Fruit fly (Drosophila melanogaster) whole organism, embryonic: Measurements from ENCODE around the gene caup.

ENCODE experiments used
- Awh ChIP-seq: fragments of 200-800 bp; sonication (Bioruptor generic); IDR thresholded peaks from 2 replicates; pipeline ENCODE4, ENCODE4 v1.3.6; 2022; ENCODE audit warnings: missing biosample characterization, missing genetic modification characterization
- Blimp-1 ChIP-seq: fragments of 200-800 bp; sonication (Bioruptor generic); optimal IDR thresholded peaks from 3 replicates; lab custom pipeline; 2018; ENCODE audit warnings: missing biosample characterization, missing genetic modification characterization, mild to moderate bottlenecking, moderate library complexity, missing genetic modification reagents
- CG10979 ChIP-seq: fragments of 200-800 bp; sonication (Bioruptor generic); optimal IDR thresholded peaks from 2 replicates; lab custom pipeline; 2018; ENCODE audit warnings: missing biosample characterization, mild to moderate bottlenecking, missing genetic modification characterization, moderate library complexity
- CG11504 ChIP-seq: fragments of 200-800 bp; sonication (Bioruptor generic); optimal IDR thresholded peaks from 3 replicates; lab custom pipeline; 2019; ENCODE audit warnings: missing biosample characterization, mild to moderate bottlenecking, missing genetic modification characterization, moderate library complexity
- CG13624 ChIP-seq: fragments of 200-800 bp; sonication (Bioruptor generic); optimal IDR thresholded peaks from 2 replicates; lab custom pipeline; 2016; ENCODE audit warnings: missing biosample characterization, missing genetic modification characterization
- CG14710 ChIP-seq: fragments of 200-800 bp; sonication (Bioruptor generic); optimal IDR thresholded peaks from 3 replicates; lab custom pipeline; 2019; ENCODE audit warnings: missing biosample characterization, mild to moderate bottlenecking, missing genetic modification characterization, moderate library complexity
- CG15601 ChIP-seq: fragments of 200-800 bp; sonication (Bioruptor generic); optimal IDR thresholded peaks from 3 replicates; lab custom pipeline; 2019; ENCODE audit warnings: missing biosample characterization, mild to moderate bottlenecking, missing genetic modification characterization, moderate library complexity
- CG1647 ChIP-seq: fragments of 200-800 bp; sonication (Bioruptor generic); optimal IDR thresholded peaks from 3 replicates; lab custom pipeline; 2016; ENCODE audit warnings: missing biosample characterization, missing genetic modification characterization
- CG31224 ChIP-seq: fragments of 200-800 bp; sonication (Bioruptor generic); IDR thresholded peaks from 2 replicates; pipeline ENCODE4 v1.3.6; 2022; ENCODE audit warnings: missing biosample characterization, missing genetic modification characterization
- CG3281 ChIP-seq: fragments of 200-800 bp; sonication (Bioruptor generic); optimal IDR thresholded peaks from 3 replicates; lab custom pipeline; 2017; ENCODE audit warnings: missing biosample characterization, mild to moderate bottlenecking, missing genetic modification characterization
- CG4820 ChIP-seq: fragments of 200-800 bp; sonication (Bioruptor generic); optimal IDR thresholded peaks from 3 replicates; lab custom pipeline; 2016; ENCODE audit warnings: missing biosample characterization, missing genetic modification characterization
- CG5245 ChIP-seq: fragments of 200-800 bp; sonication (Bioruptor generic); optimal IDR thresholded peaks from 3 replicates; lab custom pipeline; 2016; ENCODE audit warnings: missing biosample characterization, missing genetic modification characterization
- CG7556 ChIP-seq: fragments of 200-800 bp; sonication (Bioruptor generic); optimal IDR thresholded peaks from 2 replicates; lab custom pipeline; 2017; ENCODE audit warnings: missing biosample characterization, mild to moderate bottlenecking, missing genetic modification characterization
- CG7839 ChIP-seq: fragments of 200-800 bp; sonication (Bioruptor generic); optimal IDR thresholded peaks from 3 replicates; lab custom pipeline; 2018; ENCODE audit warnings: missing biosample characterization, mild to moderate bottlenecking, missing genetic modification characterization, moderate library complexity
- CG9797 ChIP-seq: fragments of 200-800 bp; sonication (Bioruptor generic); optimal IDR thresholded peaks from 3 replicates; lab custom pipeline; 2018; ENCODE audit warnings: missing biosample characterization, mild to moderate bottlenecking, missing genetic modification characterization
- CoRest ChIP-seq: fragments of 200-800 bp; sonication (Bioruptor generic); optimal IDR thresholded peaks from 3 replicates; lab custom pipeline; 2018; ENCODE audit warnings: missing biosample characterization, mild to moderate bottlenecking, missing genetic modification characterization, moderate library complexity
- D19B ChIP-seq: fragments of 200-800 bp; sonication (Bioruptor generic); optimal IDR thresholded peaks from 2 replicates; lab custom pipeline; 2017; ENCODE audit warnings: missing biosample characterization, mild to moderate bottlenecking, missing genetic modification characterization
- H2.0 ChIP-seq: fragments of 200-800 bp; sonication (Bioruptor generic); IDR thresholded peaks from 2 replicates; pipeline ENCODE4 v1.3.6; 2022; ENCODE audit warnings: missing biosample characterization, missing genetic modification characterization
- Med ChIP-seq: fragments of 200-800 bp; sonication (Bioruptor generic); peaks from one replicate; lab custom pipeline; 2016; ENCODE audit warnings: missing biosample characterization, missing genetic modification characterization, mild to moderate bottlenecking, inconsistent platforms, moderate library complexity
- NC2β ChIP-seq: fragments of 200-800 bp; sonication (Bioruptor generic); optimal IDR thresholded peaks from 2 replicates; lab custom pipeline; 2016; ENCODE audit warnings: missing biosample characterization, missing genetic modification characterization
- NK7.1 ChIP-seq: fragments of 200-800 bp; sonication (Bioruptor generic); optimal IDR thresholded peaks from 3 replicates; lab custom pipeline; 2016; ENCODE audit warnings: missing biosample characterization, missing genetic modification characterization
- Nf-YB ChIP-seq: fragments of 200-800 bp; sonication (Bioruptor generic); optimal IDR thresholded peaks from 3 replicates; lab custom pipeline; 2019; ENCODE audit warnings: missing biosample characterization, mild to moderate bottlenecking, missing genetic modification characterization, moderate library complexity
- Nf-YC ChIP-seq: fragments of 200-800 bp; optimal IDR thresholded peaks from 3 replicates; lab custom pipeline; 2019; ENCODE audit warnings: missing biosample characterization, mild to moderate bottlenecking, missing genetic modification characterization, moderate library complexity
- Sox100B ChIP-seq: fragments of 200-800 bp; sonication (Bioruptor generic); optimal IDR thresholded peaks from 3 replicates; lab custom pipeline; 2018; ENCODE audit warnings: missing biosample characterization, mild to moderate bottlenecking, missing genetic modification characterization
- Usf ChIP-seq: fragments of 200-800 bp; sonication (Bioruptor generic); optimal IDR thresholded peaks from 2 replicates; lab custom pipeline; 2017; ENCODE audit warnings: missing genotype, missing biosample characterization, missing genetic modification characterization
- abd-A ChIP-seq: fragments of 200-800 bp; sonication (Bioruptor generic); optimal IDR thresholded peaks from 3 replicates; lab custom pipeline; 2019; ENCODE audit warnings: missing biosample characterization, mild to moderate bottlenecking, missing genetic modification characterization, moderate library complexity
- amos ChIP-seq: fragments of 200-800 bp; sonication (Bioruptor generic); IDR thresholded peaks from 2 replicates; pipeline ENCODE4 v1.3.6; 2022; ENCODE audit warnings: missing biosample characterization, missing genetic modification characterization; ENCODE audit not compliant: partially characterized antibody
- ara ChIP-seq: fragments of 200-800 bp; sonication (Bioruptor generic); IDR thresholded peaks from 2 replicates; pipeline ENCODE4 v1.3.6; 2022; ENCODE audit warnings: missing biosample characterization, missing genetic modification characterization
- ash1 ChIP-seq: fragments of 200-800 bp; sonication (Bioruptor generic); optimal IDR thresholded peaks from 2 replicates; lab custom pipeline; 2018; ENCODE audit warnings: missing biosample characterization, mild to moderate bottlenecking, missing genetic modification characterization
- caup ChIP-seq: fragments of 200-800 bp; sonication (Bioruptor generic); optimal IDR thresholded peaks from 3 replicates; lab custom pipeline; 2017; ENCODE audit warnings: missing biosample characterization, mild to moderate bottlenecking, missing genetic modification characterization, moderate library complexity; ENCODE audit not compliant: severe bottlenecking
- disco-r ChIP-seq: fragments of 200-800 bp; sonication (Bioruptor generic); optimal IDR thresholded peaks from 2 replicates; lab custom pipeline; 2016; ENCODE audit warnings: missing biosample characterization, missing genetic modification characterization
- fd96Cb ChIP-seq: fragments of 200-800 bp; sonication (Bioruptor generic); optimal IDR thresholded peaks from 2 replicates; lab custom pipeline; 2018; ENCODE audit warnings: missing biosample characterization, mild to moderate bottlenecking, missing genetic modification characterization, moderate library complexity
- gsb-n ChIP-seq: fragments of 200-800 bp; sonication (Bioruptor generic); optimal IDR thresholded peaks from 3 replicates; lab custom pipeline; 2018; ENCODE audit warnings: missing biosample characterization, mild to moderate bottlenecking, missing genetic modification characterization
- ham ChIP-seq: fragments of 200-800 bp; sonication (Bioruptor generic); IDR thresholded peaks from 2 replicates; pipeline ENCODE4 v1.3.6; 2022; ENCODE audit warnings: missing biosample characterization, missing genetic modification characterization
- nmo ChIP-seq: fragments of 200-800 bp; sonication (Bioruptor generic); optimal IDR thresholded peaks from 2 replicates; lab custom pipeline; 2018; ENCODE audit warnings: missing biosample characterization, mild to moderate bottlenecking, missing genetic modification characterization, moderate library complexity
- pfk ChIP-seq: fragments of 200-800 bp; sonication (Bioruptor generic); optimal IDR thresholded peaks from 2 replicates; lab custom pipeline; 2018; ENCODE audit warnings: missing biosample characterization, mild to moderate bottlenecking, missing genetic modification characterization, moderate library complexity
- slou ChIP-seq: fragments of 200-800 bp; sonication (Bioruptor generic); optimal IDR thresholded peaks from 3 replicates; lab custom pipeline; 2016; ENCODE audit warnings: missing biosample characterization, missing genetic modification characterization
- sqz ChIP-seq: fragments of 200-800 bp; sonication (Bioruptor generic); optimal IDR thresholded peaks from 3 replicates; lab custom pipeline; 2018; ENCODE audit warnings: missing biosample characterization, mild to moderate bottlenecking, missing genetic modification characterization
- tio ChIP-seq: fragments of 200-800 bp; sonication (Bioruptor generic); optimal IDR thresholded peaks from 2 replicates; lab custom pipeline; 2017; ENCODE audit warnings: missing biosample characterization, missing genetic modification characterization, inconsistent platforms
- toy ChIP-seq: fragments of 200-800 bp; sonication (Bioruptor generic); IDR thresholded peaks from 2 replicates; pipeline ENCODE4 v1.3.6; 2022; ENCODE audit warnings: missing biosample characterization, missing genetic modification characterization
- tup ChIP-seq: fragments of 200-800 bp; sonication (Bioruptor generic); optimal IDR thresholded peaks from 2 replicates; lab custom pipeline; 2016; ENCODE audit warnings: missing biosample characterization, mild to moderate bottlenecking, missing genetic modification characterization, moderate library complexity
- vvl ChIP-seq: fragments of 200-800 bp; sonication (Bioruptor generic); IDR thresholded peaks from 2 replicates; pipeline ENCODE4 v1.3.6; 2022; ENCODE audit warnings: missing biosample characterization, missing genetic modification characterization
- wek ChIP-seq: fragments of 200-800 bp; sonication (Bioruptor generic); optimal IDR thresholded peaks from 3 replicates; lab custom pipeline; 2018; ENCODE audit warnings: missing biosample characterization, mild to moderate bottlenecking, missing genetic modification characterization, moderate library complexity
- zfh2 ChIP-seq: fragments of 200-800 bp; sonication (Bioruptor generic); optimal IDR thresholded peaks from 2 replicates; lab custom pipeline; 2016; ENCODE audit warnings: missing biosample characterization, missing genetic modification characterization

Gene caup

DNA sequence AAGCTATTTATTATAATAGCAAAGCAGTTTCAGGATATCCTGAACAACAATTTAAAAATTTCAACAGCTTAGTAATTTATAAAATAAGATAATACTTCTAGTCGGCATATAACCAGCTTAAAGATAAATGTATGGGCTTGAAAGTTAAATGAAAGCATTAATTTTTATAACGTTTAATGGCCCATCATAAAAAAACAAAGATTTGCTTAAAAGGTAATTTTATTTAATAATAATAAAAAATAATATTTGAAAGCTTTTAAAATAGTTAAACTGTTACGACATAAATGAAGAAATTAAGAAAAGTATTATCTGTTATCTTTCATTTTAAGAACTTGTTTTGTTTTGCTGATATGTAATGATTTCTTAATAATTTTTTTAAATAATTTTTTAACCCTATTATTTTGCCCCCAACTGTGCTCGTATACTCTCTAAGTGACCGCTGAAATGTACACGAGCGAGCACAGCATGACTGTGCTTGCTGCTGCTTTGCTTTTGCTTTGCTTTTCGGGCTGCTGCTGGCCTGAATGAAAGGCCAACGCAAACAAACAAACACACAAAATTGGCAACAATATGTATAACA is 22.1 kb upstream of the caup start (continued):
- TF ChIP-seq Med (GFP tag; lab: Kevin White, UChicago) (no peak), nmo (peak; percentile 36), CG3281 (no peak), Blimp-1 (GFP tag; lab: Kevin White, UChicago) (peak; percentile 11), CG31224 (GFP tag; lab: Robert Waterston, UW) (no peak), Sox100B (peak; percentile 46), amos (GFP tag; lab: Robert Waterston, UW) (no peak), ash1 (GFP tag; lab: Kevin White, UChicago) (no peak), CG11504 (tag; lab: Kevin White, UChicago) (peak; percentile 60), H2.0 (no peak), Usf (GFP tag; lab: Kevin White, UChicago) (no peak), disco-r (GFP tag; lab: Kevin White, UChicago) (no peak), CG7556 (peak; percentile 8)

- no peak for TF ChIP-seq NC2β
- peak; percentile 28 for TF ChIP-seq sqz (GFP tag; lab: Kevin White, UChicago)
- peak; percentile 56; the same call in 1 of the 2 replicates for TF ChIP-seq ara (GFP tag; lab: Robert Waterston, UW)
- peak; percentile 39 for TF ChIP-seq caup (GFP tag; lab: Kevin White, UChicago)
- no peak for TF ChIP-seq fd96Cb (tag; lab: Kevin White, UChicago)
- TF ChIP-seq CG1647 (GFP tag; lab: Kevin White, UChicago): no peak
Measured at dm6 chr3L:12588237-12588636, 21.2 kb upstream of the caup start.

- TF ChIP-seq toy (GFP tag; lab: Robert Waterston, UW): no peak
- TF ChIP-seq CG9797 (GFP tag; lab: Kevin White, UChicago): no peak
- no peak for TF ChIP-seq CG15601 (tag; lab: Kevin White, UChicago)
- no peak for TF ChIP-seq fd96Cb (tag; lab: Kevin White, UChicago)
- TF ChIP-seq gsb-n: no peak
- peak; percentile 59 for TF ChIP-seq caup (GFP tag; lab: Kevin White, UChicago)
- TF ChIP-seq Nf-YB (GFP tag; lab: Kevin White, UChicago): peak; percentile 80
- TF ChIP-seq D19B (GFP tag; lab: Kevin White, UChicago): no peak
- no peak for TF ChIP-seq CG7839 (tag; lab: Kevin White, UChicago)
- TF ChIP-seq abd-A (tag; lab: Kevin White, UChicago): peak; percentile 30
- TF ChIP-seq CoRest (tag; lab: Kevin White, UChicago): no peak
- TF ChIP-seq Nf-YC (tag; lab: Kevin White, UChicago): peak; percentile 69
- peak; percentile 54; the same call in 1 of the 2 replicates for TF ChIP-seq Awh (GFP tag; lab: Robert Waterston, UW)
Measured at dm6 chr3L:12588863-12589262, 20.6 kb upstream of the caup start.

DNA sequence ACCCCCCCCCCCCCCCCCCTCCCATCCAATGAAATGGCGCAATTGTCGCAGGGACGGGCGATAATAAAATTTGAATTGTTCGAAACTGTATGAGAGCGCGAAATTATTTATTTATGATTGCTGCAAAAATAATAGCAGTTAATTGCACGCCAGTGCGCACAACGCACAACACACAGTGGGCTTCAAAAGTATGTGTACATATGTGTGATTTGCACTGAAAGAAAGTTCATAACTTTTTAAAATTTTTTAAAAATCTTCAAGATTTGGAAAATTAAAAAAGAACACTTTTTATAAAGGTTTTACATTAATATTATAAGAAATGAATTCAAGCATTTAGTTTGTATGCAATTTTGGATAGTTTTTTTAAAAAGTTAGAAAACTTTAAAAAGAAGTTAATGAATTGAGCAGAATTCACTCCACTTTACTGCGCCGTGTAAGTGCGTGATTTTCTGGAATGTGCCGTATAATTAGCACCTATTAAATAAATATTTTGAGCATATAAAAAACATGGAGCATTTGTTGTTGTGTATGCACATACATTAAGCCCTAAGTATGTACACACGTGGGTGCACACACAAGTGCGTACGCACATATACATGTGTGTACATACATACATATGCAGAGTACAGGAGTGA is 19.3 kb upstream of the caup start:
- TF ChIP-seq zfh2 (no peak), Awh (GFP tag; lab: Robert Waterston, UW) (no peak), NK7.1 (GFP tag; lab: Kevin White, UChicago) (no peak), CG5245 (GFP tag; lab: Kevin White, UChicago) (no peak), tio (GFP tag; lab: Kevin White, UChicago) (peak; percentile 38), slou (GFP tag; lab: Kevin White, UChicago) (no peak), CG14710 (tag; lab: Kevin White, UChicago) (peak; percentile 44), CG4820 (GFP tag; lab: Kevin White, UChicago) (peak; percentile 6), CG13624 (no peak), vvl (GFP tag; lab: Robert Waterston, UW) (no peak), ham (GFP tag; lab: Robert Waterston, UW) (no peak), CG10979 (tag; lab: Kevin White, UChicago) (peak; percentile 51), caup (GFP tag; lab: Kevin White, UChicago) (no peak), wek (GFP tag; lab: Kevin White, UChicago) (no peak), pfk (no peak), CG7556 (no peak), tup (GFP tag; lab: Kevin White, UChicago) (no peak)
